Worm (Caenorhabditis elegans) whole organism, late embryonic: ENCODE results near the gene W05E10.5.

Source experiments
- ama-1 ChIP-seq: fragments of 150-350 bp; optimal IDR thresholded peaks from 2 replicates; lab custom pipeline; 2014
- ceh-22 ChIP-seq: sonication (generic microtip); optimal IDR thresholded peaks from 2 replicates; lab custom pipeline; 2017; ENCODE audit warnings: missing biosample characterization, missing genetic modification characterization
- fkh-10 ChIP-seq: fragments of 150-350 bp; optimal IDR thresholded peaks from 2 replicates; lab custom pipeline; 2014; ENCODE audit warnings: missing biosample characterization, missing genetic modification reagents, missing genetic modification characterization
- hlh-30 ChIP-seq: sonication (generic microtip); optimal IDR thresholded peaks from 2 replicates; lab custom pipeline; 2017; ENCODE audit warnings: antibody characterized with exemption, missing genetic modification characterization, missing compliant biosample characterization; ENCODE audit not compliant: insufficient read depth
- nfya-1 ChIP-seq: sonication (generic microtip); optimal IDR thresholded peaks from 2 replicates; lab custom pipeline; 2017; ENCODE audit warnings: missing genetic modification characterization, mild to moderate bottlenecking, missing compliant biosample characterization, antibody characterized with exemption, moderate library complexity
- nhr-11 ChIP-seq: fragments of 150-350 bp; optimal IDR thresholded peaks from 2 replicates; lab custom pipeline; 2014; ENCODE audit warnings: missing biosample characterization, missing genetic modification characterization
- nhr-232 ChIP-seq: sonication (generic microtip); optimal IDR thresholded peaks from 2 replicates; lab custom pipeline; 2016; ENCODE audit warnings: missing genetic modification characterization, missing compliant biosample characterization
- pat-9 ChIP-seq: fragments of 200-800 bp; sonication (Bioruptor generic); optimal IDR thresholded peaks from 2 replicates; lab custom pipeline; 2018; ENCODE audit warnings: mild to moderate bottlenecking, missing genetic modification characterization, moderate library complexity, missing compliant biosample characterization
- pqm-1 ChIP-seq: sonication (generic microtip); optimal IDR thresholded peaks from 2 replicates; lab custom pipeline; 2016; ENCODE audit warnings: missing genetic modification characterization, missing compliant biosample characterization
- zip-5 ChIP-seq: sonication (generic microtip); optimal IDR thresholded peaks from 2 replicates; lab custom pipeline; 2016; ENCODE audit warnings: missing genetic modification characterization, missing compliant biosample characterization

- TF ChIP-seq ceh-22 = no peak
- TF ChIP-seq hlh-30 (tag; lab: Kevin White, UChicago) = no peak
- no peak for TF ChIP-seq zip-5 (tag; lab: Kevin White, UChicago)
- no peak for TF ChIP-seq ama-1 (lab: Kevin White, UChicago)
- TF ChIP-seq pqm-1 = no peak
- TF ChIP-seq fkh-10 (GFP tag; lab: Kevin White, UChicago) = no peak
- TF ChIP-seq pat-9 = no peak
- TF ChIP-seq nhr-232 = no peak
- no peak for TF ChIP-seq nfya-1 (tag; lab: Kevin White, UChicago)
- TF ChIP-seq nhr-11 (tag; lab: Kevin White, UChicago) = no peak
These were observed 34.6 kb upstream of the W05E10.5 start, which contains the start of gene rhr-2 for ce11 chrV:11730060-11730459.
